Worm (Caenorhabditis elegans) whole organism, young adult: Measurements from ENCODE around the gene F35C5.3.

Experiments
- ama-1 ChIP-seq, 3 experiments: fragments of 150-350 bp in 1 of 3; sonication (generic microtip) in 2 of 3; optimal IDR thresholded peaks; 2 replicates each; lab custom pipeline; 2014 to 2018; ENCODE audit warnings: missing biosample characterization in 2 of 3, missing genetic modification characterization in 2 of 3, missing genetic modification reagents in 2 of 3
- dpl-1 ChIP-seq: fragments of 150-350 bp; optimal IDR thresholded peaks from 2 replicates; lab custom pipeline; 2014; ENCODE audit warnings: missing biosample characterization, missing genetic modification reagents, missing genetic modification characterization
- mel-28 ChIP-seq: sonication (generic microtip); optimal IDR thresholded peaks from 2 replicates; lab custom pipeline; 2016; ENCODE audit warnings: borderline replicate concordance, mild to moderate bottlenecking, missing genetic modification characterization, missing compliant biosample characterization
- pbrm-1 ChIP-seq: fragments of 200-800 bp; sonication (Bioruptor generic); IDR thresholded peaks from 2 replicates; pipeline ENCODE4 v1.3.6; 2022; ENCODE audit warnings: missing genetic modification reagents, missing genetic modification characterization, missing compliant biosample characterization

ce11 chrII:12928241-12928640 is 39.7 kb downstream of the F35C5.3 start, which contains the start of gene F58G1.3:
- TF ChIP-seq mel-28 (tag; lab: Kevin White, UChicago) (no peak), pbrm-1 (GFP tag; lab: Robert Waterston, UW) (no peak), ama-1 (optimal IDR thresholded peaks at IDR 0.05; lab: Kevin White, UChicago) (no peak), ama-1 (GFP tag; optimal IDR thresholded peaks at IDR 0.05; lab: Kevin White, UChicago) (no peak), dpl-1 (no peak)
